Worm (Caenorhabditis elegans) whole organism, mixed stage, embryonic: ENCODE measurements around the gene dhs-21.

Experiments used
- blmp-1 ChIP-seq: fragments of 150-350 bp; optimal IDR thresholded peaks from 2 replicates; lab custom pipeline; 2014; ENCODE audit warnings: missing biosample characterization, missing genetic modification characterization
- ceh-39 ChIP-seq: fragments of 150-350 bp; optimal IDR thresholded peaks from 2 replicates; lab custom pipeline; 2014; ENCODE audit warnings: missing biosample characterization, missing genetic modification characterization
- ceh-43 ChIP-seq: fragments of 200-800 bp; sonication (Bioruptor generic); optimal IDR thresholded peaks from 2 replicates; lab custom pipeline; 2018; ENCODE audit warnings: mild to moderate bottlenecking, missing genetic modification characterization, moderate library complexity, missing compliant biosample characterization
- ces-1 ChIP-seq: fragments of 150-350 bp; optimal IDR thresholded peaks from 2 replicates; lab custom pipeline; 2014; ENCODE audit warnings: missing biosample characterization, missing genetic modification reagents, missing genetic modification characterization
- cnd-1 ChIP-seq: fragments of 200-800 bp; sonication (Bioruptor generic); optimal IDR thresholded peaks from 2 replicates; lab custom pipeline; 2018; ENCODE audit warnings: mild to moderate bottlenecking, missing genetic modification characterization, missing compliant biosample characterization
- drap-1 ChIP-seq: fragments of 200-800 bp; sonication (Bioruptor generic); optimal IDR thresholded peaks from 3 replicates; lab custom pipeline; 2018; ENCODE audit warnings: mild to moderate bottlenecking, missing genetic modification characterization, missing compliant biosample characterization
- elt-1 ChIP-seq: sonication (generic microtip); optimal IDR thresholded peaks from 2 replicates; lab custom pipeline; 2017; ENCODE audit warnings: missing genetic modification characterization, mild to moderate bottlenecking, missing compliant biosample characterization, antibody characterized with exemption, moderate library complexity, borderline replicate concordance; ENCODE audit not compliant: insufficient read depth
- ham-2 ChIP-seq: fragments of 200-800 bp; sonication (Bioruptor generic); optimal IDR thresholded peaks from 2 replicates; lab custom pipeline; 2018; ENCODE audit warnings: mild to moderate bottlenecking, missing genetic modification characterization, missing compliant biosample characterization
- hlh-1 ChIP-seq: fragments of 150-350 bp; optimal IDR thresholded peaks from 2 replicates; lab custom pipeline; 2014; ENCODE audit warnings: missing biosample characterization, missing genetic modification reagents, missing genetic modification characterization
- lin-13 ChIP-seq: fragments of 150-350 bp; optimal IDR thresholded peaks from 2 replicates; lab custom pipeline; 2014; ENCODE audit warnings: missing biosample characterization, missing genetic modification characterization
- lin-32 ChIP-seq: fragments of 200-800 bp; sonication (Bioruptor generic); optimal IDR thresholded peaks from 2 replicates; lab custom pipeline; 2018; ENCODE audit warnings: mild to moderate bottlenecking, missing genetic modification characterization, missing compliant biosample characterization
- lsy-2 ChIP-seq: fragments of 150-350 bp; optimal IDR thresholded peaks from 2 replicates; lab custom pipeline; 2014; ENCODE audit warnings: missing biosample characterization, missing genetic modification characterization
- mab-5 ChIP-seq: fragments of 150-350 bp; optimal IDR thresholded peaks from 2 replicates; lab custom pipeline; 2014; ENCODE audit warnings: missing biosample characterization, missing genetic modification characterization
- mls-2 ChIP-seq: sonication (generic microtip); optimal IDR thresholded peaks from 2 replicates; lab custom pipeline; 2016; ENCODE audit warnings: mild to moderate bottlenecking, missing genetic modification characterization, moderate library complexity, missing compliant biosample characterization
- nhr-12 ChIP-seq: fragments of 150-350 bp; optimal IDR thresholded peaks from 2 replicates; lab custom pipeline; 2014; ENCODE audit warnings: missing biosample characterization, missing genetic modification characterization
- nhr-2 ChIP-seq: fragments of 150-350 bp; optimal IDR thresholded peaks from 2 replicates; lab custom pipeline; 2014; ENCODE audit warnings: missing biosample characterization, missing genetic modification characterization
- nhr-237 ChIP-seq: fragments of 150-350 bp; optimal IDR thresholded peaks from 2 replicates; lab custom pipeline; 2014; ENCODE audit warnings: missing biosample characterization, missing genetic modification characterization
- nhr-28 ChIP-seq: fragments of 150-350 bp; optimal IDR thresholded peaks from 2 replicates; lab custom pipeline; 2014; ENCODE audit warnings: missing biosample characterization, missing genetic modification characterization
- nhr-76 ChIP-seq: sonication (generic microtip); optimal IDR thresholded peaks from 2 replicates; lab custom pipeline; 2017; ENCODE audit warnings: missing biosample characterization, missing genetic modification characterization
- pha-4 ChIP-seq: fragments of 150-350 bp; optimal IDR thresholded peaks from 2 replicates; lab custom pipeline; 2018; ENCODE audit warnings: missing biosample characterization, missing genetic modification reagents, missing genetic modification characterization
- sem-2 ChIP-seq: fragments of 200-800 bp; sonication (Bioruptor generic); optimal IDR thresholded peaks from 2 replicates; lab custom pipeline; 2018; ENCODE audit warnings: mild to moderate bottlenecking, missing genetic modification characterization, missing compliant biosample characterization
- snpc-4 ChIP-seq: fragments of 150-350 bp; optimal IDR thresholded peaks from 2 replicates; lab custom pipeline; 2014; ENCODE audit warnings: missing biosample characterization, missing genetic modification characterization
- tbx-8 ChIP-seq: fragments of 200-800 bp; sonication (Bioruptor generic); optimal IDR thresholded peaks from 2 replicates; lab custom pipeline; 2018; ENCODE audit warnings: mild to moderate bottlenecking, missing genetic modification characterization, moderate library complexity, missing compliant biosample characterization
- unc-120 ChIP-seq: sonication (generic microtip); optimal IDR thresholded peaks from 2 replicates; lab custom pipeline; 2017; ENCODE audit warnings: missing genetic modification characterization, missing compliant biosample characterization; ENCODE audit not compliant: poor library complexity, severe bottlenecking
- zip-8 ChIP-seq: fragments of 150-350 bp; optimal IDR thresholded peaks from 2 replicates; lab custom pipeline; 2014; ENCODE audit warnings: missing biosample characterization, missing genetic modification characterization
- ztf-11 ChIP-seq: fragments of 150-350 bp; optimal IDR thresholded peaks from 2 replicates; lab custom pipeline; 2014; ENCODE audit warnings: missing biosample characterization, missing genetic modification characterization

Gene dhs-21

DNA sequence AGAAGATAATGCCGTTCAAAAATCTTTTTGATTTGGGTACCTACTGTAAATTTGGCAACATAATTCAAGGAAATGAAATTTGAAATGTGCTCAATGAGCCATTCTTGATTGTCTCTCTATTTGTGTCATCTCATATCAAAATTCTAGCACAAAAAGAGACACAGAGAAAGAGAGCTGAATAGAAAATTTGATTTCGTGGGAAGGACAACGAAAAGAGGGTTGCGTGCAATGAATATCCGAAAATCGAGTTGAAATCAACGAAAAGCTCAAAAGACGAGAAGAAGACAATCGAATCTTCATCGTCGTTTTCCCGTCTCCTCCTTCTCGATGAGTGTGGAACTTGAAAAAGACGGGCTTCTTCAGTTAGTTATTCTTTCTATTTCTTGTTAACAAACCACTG lies 14.4 kb upstream of the dhs-21 start, which contains the start of gene C15C8.5:
Gene C15C8.5, plus strand, starts transcription at position 152 of the 400 bp plus-strand sequence.
- TF ChIP-seq ceh-43 (no peak), ces-1 (GFP tag; lab: Kevin White, UChicago) (peak; percentile 97)
- TF ChIP-seq, all 35 proteins: peak for 1

DNA sequence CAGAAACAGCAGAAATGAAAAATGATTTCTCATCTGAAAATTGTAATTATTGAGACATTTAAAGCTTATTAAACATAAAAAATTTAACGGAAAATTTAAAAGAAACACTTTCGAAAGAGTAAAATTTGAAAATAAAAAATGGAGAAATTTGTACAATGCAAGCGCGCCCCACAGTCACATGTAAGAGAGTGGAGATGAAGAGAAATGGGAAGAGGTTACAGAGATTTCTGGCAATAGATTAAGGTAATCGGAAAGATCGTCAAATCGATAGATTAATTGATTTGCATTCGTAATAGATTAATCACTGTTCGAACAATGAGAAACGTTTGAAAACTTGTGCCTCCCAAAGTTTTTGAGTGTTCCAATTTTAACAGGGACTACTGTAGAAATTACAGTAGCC lies 14.0 kb upstream of the dhs-21 start, which contains the start of gene C15C8.4:
Gene C15C8.4, minus strand, starts transcription at position 33 of the 400 bp plus-strand sequence.
- TF ChIP-seq elt-1 (tag; lab: Kevin White, UChicago), result peak; percentile 94
- no peak for TF ChIP-seq lin-32 (GFP tag; lab: Kevin White, UChicago)

DNA sequence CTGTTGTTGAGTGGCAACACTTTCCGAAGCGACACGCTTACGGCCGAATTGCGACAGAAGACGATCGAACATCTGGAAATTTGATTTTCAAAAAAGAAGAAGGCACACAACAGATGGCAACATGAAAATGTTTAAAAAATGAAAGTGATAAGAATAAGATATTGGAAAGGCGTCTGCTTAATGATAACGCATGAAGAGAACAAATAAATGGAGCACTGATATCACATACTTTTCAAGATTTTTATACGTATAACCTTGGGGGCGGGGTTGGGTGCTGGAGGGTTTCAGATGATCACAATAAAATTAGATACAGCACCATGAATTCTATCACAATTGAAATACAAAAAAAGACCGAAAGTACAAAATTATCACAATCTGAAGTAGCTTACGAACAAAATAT lies 11.5 kb upstream of the dhs-21 start, which contains the start of gene C15C8.7:
Gene C15C8.7, minus strand, starts transcription at position 72 of the 400 bp plus-strand sequence.
- no peak for TF ChIP-seq mab-5
- no peak for TF ChIP-seq nhr-28
- no peak for TF ChIP-seq nhr-237 (tag; lab: Kevin White, UChicago)
- no peak for TF ChIP-seq ztf-11 (tag; lab: Kevin White, UChicago)

DNA sequence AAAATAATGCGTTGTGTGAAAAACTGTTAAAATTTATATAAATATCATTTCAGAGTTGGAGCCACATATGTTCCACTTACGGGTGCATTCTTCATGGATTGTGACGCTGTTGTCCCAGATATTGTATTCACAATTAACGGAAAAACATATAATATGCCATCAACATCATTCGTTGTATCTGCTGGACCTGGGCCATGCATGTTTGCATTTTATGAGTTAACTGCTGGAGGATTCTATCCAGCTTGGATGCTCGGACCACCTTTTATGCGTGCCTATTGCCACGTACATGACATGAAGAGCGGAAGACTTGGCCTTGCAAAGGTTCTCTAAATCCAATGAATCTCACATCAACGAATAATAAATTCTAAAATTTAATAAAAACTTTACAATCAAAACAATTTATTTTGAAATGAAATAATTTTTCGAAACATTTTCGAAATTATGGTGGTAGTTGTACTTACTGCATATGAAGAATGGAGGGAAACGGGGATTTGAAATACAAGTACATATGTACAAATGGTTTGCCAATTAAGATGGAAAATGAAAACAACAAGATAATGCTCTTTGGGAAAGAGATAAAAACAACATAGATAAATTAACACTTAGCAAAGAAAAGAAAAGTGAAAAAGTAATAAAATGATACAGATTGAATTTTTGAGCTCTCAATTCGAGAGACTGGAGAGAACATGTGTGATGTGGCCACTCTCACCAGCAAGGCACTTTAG lies 10.5 kb upstream of the dhs-21 start:
- no peak for TF ChIP-seq mab-5
- no peak for TF ChIP-seq zip-8 (tag; lab: Kevin White, UChicago)
- no peak for TF ChIP-seq nhr-76 (tag; lab: Kevin White, UChicago)
- no peak for TF ChIP-seq pha-4 (tag; lab: Kevin White, UChicago)
- no peak for TF ChIP-seq nhr-237 (tag; lab: Kevin White, UChicago)
- TF ChIP-seq elt-1 (tag; lab: Kevin White, UChicago), result no peak
- TF ChIP-seq lsy-2, result no peak
- no peak for TF ChIP-seq unc-120 (tag; lab: Kevin White, UChicago)

DNA sequence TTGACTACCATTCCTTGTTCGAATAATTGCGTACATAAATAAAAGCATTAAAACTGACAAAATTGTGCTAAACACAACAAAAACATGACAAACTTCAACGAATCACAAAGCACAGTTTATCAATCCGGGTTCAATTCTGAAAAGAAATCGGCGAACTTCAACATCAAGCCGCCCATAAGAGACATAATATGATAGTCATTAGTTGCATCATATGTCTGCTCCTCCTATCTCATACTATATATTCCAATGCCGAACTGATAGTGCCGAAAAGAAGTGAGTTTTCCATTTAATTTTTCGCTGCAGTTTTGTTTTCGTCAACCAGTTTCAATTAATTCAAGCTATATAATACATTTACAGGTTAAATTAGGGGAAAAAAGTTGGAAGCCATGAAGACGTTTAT lies 8.2 kb upstream of the dhs-21 start, which contains the start of gene hrg-7:
Gene hrg-7, plus strand, starts transcription at position 358 of the 400 bp plus-strand sequence.
- TF ChIP-seq ceh-39 (tag; lab: Kevin White, UChicago), result no peak
- TF ChIP-seq mab-5, result no peak
- TF ChIP-seq tbx-8 (GFP tag; lab: Kevin White, UChicago), result no peak
- TF ChIP-seq elt-1 (tag; lab: Kevin White, UChicago), result no peak
- TF ChIP-seq blmp-1, result no peak
- no peak for TF ChIP-seq cnd-1
- TF ChIP-seq, all 35 proteins: peak for 0

DNA sequence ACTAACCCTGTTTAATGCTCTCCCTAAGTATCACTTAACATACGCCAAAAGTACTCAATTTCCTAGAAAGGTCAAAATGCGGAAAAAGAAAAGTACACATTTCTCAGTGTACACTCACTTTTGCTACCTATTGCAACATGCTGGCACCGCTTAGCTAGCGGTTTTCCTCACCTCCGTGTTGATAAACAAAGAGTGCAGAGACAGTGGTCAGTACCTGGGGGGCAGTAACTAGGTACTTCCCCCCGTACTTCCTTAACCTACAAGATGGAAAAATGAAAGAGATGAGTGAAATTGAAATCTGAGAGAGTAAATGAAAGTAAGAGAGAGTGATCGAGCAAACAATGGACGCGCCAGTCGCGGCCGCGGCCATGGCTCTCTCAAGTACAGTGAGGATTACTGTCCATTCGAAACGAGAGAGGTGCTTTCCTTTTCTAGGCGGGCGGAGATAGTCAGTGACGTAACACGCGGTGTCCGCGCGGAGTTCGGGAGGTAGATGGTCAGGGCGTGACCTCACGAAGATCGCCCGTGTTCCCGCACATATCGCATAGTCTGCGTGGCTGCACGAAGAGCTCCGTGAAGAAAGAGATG lies 2.8 kb upstream of the dhs-21 start, which contains the start of gene cky-1:
Gene cky-1, plus strand, starts transcription at position 538 of the 588 bp plus-strand sequence.
- TF ChIP-seq drap-1 (GFP tag; lab: Kevin White, UChicago) (no peak), ces-1 (GFP tag; lab: Kevin White, UChicago) (no peak), zip-8 (tag; lab: Kevin White, UChicago) (peak; percentile 32), nhr-2 (tag; lab: Kevin White, UChicago) (no peak), nhr-12 (tag; lab: Kevin White, UChicago) (no peak), ztf-11 (tag; lab: Kevin White, UChicago) (no peak), tbx-8 (GFP tag; lab: Kevin White, UChicago) (no peak), ceh-43 (no peak), ham-2 (GFP tag; lab: Kevin White, UChicago) (peak; percentile 26)

DNA sequence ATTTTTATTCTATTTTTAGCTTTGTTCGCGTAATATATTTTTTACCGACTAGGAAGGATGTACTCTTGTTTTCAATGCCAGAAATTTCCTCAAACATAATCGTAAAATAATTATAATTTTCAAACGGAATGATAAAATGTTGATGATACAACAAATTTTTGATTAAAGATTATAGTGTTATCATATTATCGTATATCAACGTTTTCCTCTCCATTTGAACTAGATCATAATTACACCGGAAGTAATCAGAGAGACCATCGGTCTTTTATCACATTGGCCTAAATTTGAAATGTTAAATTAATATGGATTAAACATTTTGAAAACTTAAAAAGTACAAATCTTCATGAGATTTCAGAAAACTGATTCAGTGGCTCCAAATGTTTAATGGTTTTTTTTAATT lies 711 bp downstream of the dhs-21 start:
- TF ChIP-seq nhr-76 (tag; lab: Kevin White, UChicago) (no peak), mls-2 (tag; lab: Kevin White, UChicago) (no peak), drap-1 (GFP tag; lab: Kevin White, UChicago) (no peak), lsy-2 (no peak), sem-2 (no peak), nhr-28 (no peak), hlh-1 (tag; lab: Kevin White, UChicago) (no peak), zip-8 (tag; lab: Kevin White, UChicago) (no peak), ztf-11 (tag; lab: Kevin White, UChicago) (no peak), ham-2 (GFP tag; lab: Kevin White, UChicago) (no peak), lin-13 (no peak), cnd-1 (no peak), blmp-1 (no peak), snpc-4 (tag; lab: Kevin White, UChicago) (no peak), elt-1 (tag; lab: Kevin White, UChicago) (no peak), ceh-43 (no peak)
